Fruit fly (Drosophila melanogaster) whole organism, prepupa: ENCODE data around the gene CG43307.

Source experiments
- Blimp-1 ChIP-seq: fragments of 200-800 bp; sonication (Bioruptor generic); optimal IDR thresholded peaks from 3 replicates; lab custom pipeline; 2017; ENCODE audit warnings: missing biosample characterization, missing genetic modification characterization, mild to moderate bottlenecking, moderate library complexity, missing genetic modification reagents
- CG32006 ChIP-seq: fragments of 200-800 bp; sonication (Bioruptor generic); optimal IDR thresholded peaks from 3 replicates; lab custom pipeline; 2017; ENCODE audit warnings: missing biosample characterization, mild to moderate bottlenecking, missing genetic modification characterization
- CG34406 ChIP-seq: fragments of 200-800 bp; sonication (Bioruptor generic); optimal IDR thresholded peaks from 3 replicates; lab custom pipeline; 2016; ENCODE audit warnings: missing biosample characterization, missing genetic modification characterization
- Lpt ChIP-seq: fragments of 200-800 bp; sonication (Bioruptor generic); optimal IDR thresholded peaks from 3 replicates; lab custom pipeline; 2016; ENCODE audit warnings: missing biosample characterization, missing genetic modification characterization
- acj6 ChIP-seq: fragments of 200-800 bp; sonication (Bioruptor generic); optimal IDR thresholded peaks from 3 replicates; lab custom pipeline; 2016; ENCODE audit warnings: missing biosample characterization, missing genetic modification characterization
- fd59A ChIP-seq: fragments of 200-800 bp; sonication (Bioruptor generic); optimal IDR thresholded peaks from 2 replicates; lab custom pipeline; 2017; ENCODE audit warnings: missing biosample characterization, mild to moderate bottlenecking, missing genetic modification characterization, missing genetic modification reagents
- fkh ChIP-seq: fragments of 200-800 bp; sonication (Bioruptor generic); optimal IDR thresholded peaks from 3 replicates; lab custom pipeline; 2017; ENCODE audit warnings: missing biosample characterization, mild to moderate bottlenecking, missing genetic modification characterization, moderate library complexity
- salr ChIP-seq, 2 experiments: fragments of 200-800 bp; sonication (Bioruptor generic); optimal IDR thresholded peaks; 3 replicates each; lab custom pipeline; 2016 to 2018; ENCODE audit warnings: missing biosample characterization in 2 of 2, missing genetic modification characterization in 2 of 2, mild to moderate bottlenecking in 1 of 2
- topi ChIP-seq: fragments of 200-800 bp; sonication (Bioruptor generic); optimal IDR thresholded peaks from 3 replicates; lab custom pipeline; 2016; ENCODE audit warnings: missing biosample characterization, missing genetic modification characterization

- TF ChIP-seq Lpt (GFP tag; lab: Kevin White, UChicago) (no peak), topi (GFP tag; lab: Kevin White, UChicago) (no peak), Blimp-1 (GFP tag; lab: Kevin White, UChicago) (no peak), CG32006 (GFP tag; lab: Kevin White, UChicago) (no peak), fd59A (GFP tag; lab: Kevin White, UChicago) (no peak), acj6 (GFP tag; lab: Kevin White, UChicago) (no peak), fkh (GFP tag; lab: Kevin White, UChicago) (no peak), CG34406 (GFP tag; lab: Kevin White, UChicago) (no peak), salr (GFP tag; optimal IDR thresholded peaks at IDR 0.05; lab: Kevin White, UChicago) (no peak)
Measured at dm6 chr2L:5782866-5783265, 28.5 kb upstream of the CG43307 start.
